Fruit fly (Drosophila melanogaster) whole organism, embryonic: ENCODE results near the gene CG12608.

Source experiments
- Antp ChIP-seq: fragments of 200-800 bp; sonication (Bioruptor generic); optimal IDR thresholded peaks from 3 replicates; lab custom pipeline; 2016; ENCODE audit warnings: missing biosample characterization, missing genetic modification characterization
- B-H2 ChIP-seq: fragments of 200-800 bp; sonication (Bioruptor generic); optimal IDR thresholded peaks from 2 replicates; lab custom pipeline; 2018; ENCODE audit warnings: missing biosample characterization, mild to moderate bottlenecking, missing genetic modification characterization
- BEAF-32 ChIP-seq: fragments of 200-800 bp; sonication (Bioruptor generic); optimal IDR thresholded peaks from 3 replicates; lab custom pipeline; 2017; ENCODE audit warnings: missing biosample characterization, missing genetic modification characterization, mild to moderate bottlenecking, moderate library complexity, missing genetic modification reagents
- CG11398 ChIP-seq: fragments of 200-800 bp; sonication (Bioruptor generic); optimal IDR thresholded peaks from 2 replicates; lab custom pipeline; 2016; ENCODE audit warnings: missing biosample characterization, missing genetic modification characterization
- CG12659 ChIP-seq: fragments of 200-800 bp; sonication (Bioruptor generic); optimal IDR thresholded peaks from 3 replicates; lab custom pipeline; 2017; ENCODE audit warnings: mild to moderate bottlenecking, missing biosample characterization, missing genetic modification reagents, missing genetic modification characterization
- CG13624 ChIP-seq: fragments of 200-800 bp; sonication (Bioruptor generic); optimal IDR thresholded peaks from 2 replicates; lab custom pipeline; 2016; ENCODE audit warnings: missing biosample characterization, missing genetic modification characterization
- CG14014 ChIP-seq: fragments of 200-800 bp; sonication (Bioruptor generic); IDR thresholded peaks from 2 replicates; pipeline ENCODE4 v1.3.6; 2022; ENCODE audit warnings: missing biosample characterization, missing genetic modification characterization
- CG14050 ChIP-seq: fragments of 200-800 bp; sonication (Bioruptor generic); IDR thresholded peaks from 3 replicates; pipeline ENCODE4 v1.3.6; 2022; ENCODE audit warnings: missing biosample characterization, missing genetic modification characterization
- CG16813 ChIP-seq: fragments of 200-800 bp; sonication (Bioruptor generic); IDR thresholded peaks from 3 replicates; pipeline ENCODE4 v1.3.6; 2022; ENCODE audit warnings: missing biosample characterization, missing genetic modification characterization; ENCODE audit not compliant: partially characterized antibody
- CG17186 ChIP-seq: fragments of 200-800 bp; sonication (Bioruptor generic); optimal IDR thresholded peaks from 3 replicates; lab custom pipeline; 2017; ENCODE audit warnings: missing biosample characterization, missing genetic modification reagents, missing genetic modification characterization
- CG18764 ChIP-seq: fragments of 200-800 bp; sonication (Bioruptor generic); optimal IDR thresholded peaks from 3 replicates; lab custom pipeline; 2016; ENCODE audit warnings: missing biosample characterization, missing genetic modification characterization
- CG2116 ChIP-seq: fragments of 200-800 bp; sonication (Bioruptor generic); optimal IDR thresholded peaks from 3 replicates; lab custom pipeline; 2018; ENCODE audit warnings: missing biosample characterization, mild to moderate bottlenecking, missing genetic modification characterization
- CG3163 ChIP-seq: fragments of 200-800 bp; sonication (Bioruptor generic); optimal IDR thresholded peaks from 3 replicates; lab custom pipeline; 2016; ENCODE audit warnings: missing biosample characterization, missing genetic modification characterization
- CG3407 ChIP-seq: fragments of 200-800 bp; sonication (Bioruptor generic); optimal IDR thresholded peaks from 2 replicates; lab custom pipeline; 2018; ENCODE audit warnings: missing biosample characterization, mild to moderate bottlenecking, missing genetic modification characterization
- CG4820 ChIP-seq: fragments of 200-800 bp; sonication (Bioruptor generic); optimal IDR thresholded peaks from 3 replicates; lab custom pipeline; 2016; ENCODE audit warnings: missing biosample characterization, missing genetic modification characterization
- CG5245 ChIP-seq: fragments of 200-800 bp; sonication (Bioruptor generic); optimal IDR thresholded peaks from 3 replicates; lab custom pipeline; 2016; ENCODE audit warnings: missing biosample characterization, missing genetic modification characterization
- CG8359 ChIP-seq: fragments of 200-800 bp; sonication (Bioruptor generic); optimal IDR thresholded peaks from 2 replicates; lab custom pipeline; 2017; ENCODE audit warnings: missing biosample characterization, mild to moderate bottlenecking, missing genetic modification characterization, borderline replicate concordance
- CG8388 ChIP-seq: fragments of 200-800 bp; sonication (Bioruptor generic); optimal IDR thresholded peaks from 2 replicates; lab custom pipeline; 2019; ENCODE audit warnings: missing biosample characterization, mild to moderate bottlenecking, missing genetic modification characterization, moderate library complexity
- CG9609 ChIP-seq: fragments of 200-800 bp; sonication (Bioruptor generic); optimal IDR thresholded peaks from 3 replicates; lab custom pipeline; 2016; ENCODE audit warnings: missing biosample characterization, missing genetic modification characterization
- D ChIP-seq, 2 experiments: fragments of 200-800 bp in 1 of 2; fragments of >200 bp in 1 of 2; sonication (Bioruptor generic) in 1 of 2; optimal IDR thresholded peaks; 2 replicates in 1 of 2; 3 replicates in 1 of 2; lab custom pipeline; 2017; ENCODE audit warnings: mild to moderate bottlenecking in 1 of 2, missing biosample characterization in 1 of 2, missing genetic modification characterization in 1 of 2, missing genetic modification reagents in 1 of 2
- Dip3 ChIP-seq: fragments of 200-800 bp; sonication (Bioruptor generic); optimal IDR thresholded peaks from 3 replicates; lab custom pipeline; 2016; ENCODE audit warnings: missing biosample characterization, missing genetic modification characterization
- Dp ChIP-seq: fragments of 200-800 bp; sonication (Bioruptor generic); optimal IDR thresholded peaks from 2 replicates; lab custom pipeline; 2018; ENCODE audit warnings: missing biosample characterization, mild to moderate bottlenecking, missing genetic modification characterization, moderate library complexity
- Fer1 ChIP-seq: fragments of 200-800 bp; sonication (Bioruptor generic); optimal IDR thresholded peaks from 2 replicates; lab custom pipeline; 2017; ENCODE audit warnings: missing biosample characterization, mild to moderate bottlenecking, missing genetic modification characterization
- H15 ChIP-seq: fragments of 200-800 bp; sonication (Bioruptor generic); IDR thresholded peaks from 3 replicates; pipeline ENCODE4 v1.3.6; 2022; ENCODE audit warnings: missing biosample characterization, missing genetic modification characterization
- HLHmδ ChIP-seq: fragments of 200-800 bp; sonication (Bioruptor generic); optimal IDR thresholded peaks from 2 replicates; lab custom pipeline; 2018; ENCODE audit warnings: missing biosample characterization, mild to moderate bottlenecking, missing genetic modification characterization, moderate library complexity
- Hr39 ChIP-seq: fragments of >200 bp; optimal IDR thresholded peaks from 2 replicates; lab custom pipeline; 2017
- Hr51 ChIP-seq, 2 experiments: fragments of 200-800 bp; sonication (Bioruptor generic); optimal IDR thresholded peaks; 2 replicates in 1 of 2; 3 replicates in 1 of 2; lab custom pipeline; 2016 to 2018; ENCODE audit warnings: missing biosample characterization in 2 of 2, missing genetic modification characterization in 2 of 2, mild to moderate bottlenecking in 1 of 2, moderate library complexity in 1 of 2
- Meics ChIP-seq: fragments of 200-800 bp; sonication (Bioruptor generic); optimal IDR thresholded peaks from 2 replicates; lab custom pipeline; 2017; ENCODE audit warnings: missing biosample characterization, mild to moderate bottlenecking, missing genetic modification characterization
- NC2α ChIP-seq: fragments of 200-800 bp; sonication (Bioruptor generic); optimal IDR thresholded peaks from 2 replicates; lab custom pipeline; 2016; ENCODE audit warnings: missing biosample characterization, missing genetic modification characterization
- Oaz ChIP-seq: fragments of 200-800 bp; sonication (Bioruptor generic); IDR thresholded peaks from 2 replicates; pipeline ENCODE4 v1.3.6; 2022; ENCODE audit warnings: missing biosample characterization, missing genetic modification characterization
- Opbp ChIP-seq: fragments of 200-800 bp; sonication (Bioruptor generic); IDR thresholded peaks from 3 replicates; pipeline ENCODE4 v1.3.6; 2022; ENCODE audit warnings: missing biosample characterization, missing genetic modification characterization; ENCODE audit not compliant: partially characterized antibody
- bowl ChIP-seq: fragments of 200-800 bp; sonication (Bioruptor generic); IDR thresholded peaks from 2 replicates; pipeline ENCODE4 v1.3.6; 2022; ENCODE audit warnings: missing biosample characterization, missing genetic modification characterization
- cg ChIP-seq: fragments of 200-800 bp; sonication (Bioruptor generic); optimal IDR thresholded peaks from 3 replicates; lab custom pipeline; 2019; ENCODE audit warnings: missing biosample characterization, mild to moderate bottlenecking, missing genetic modification characterization, moderate library complexity
- ci ChIP-seq: fragments of 200-800 bp; sonication (Bioruptor generic); IDR thresholded peaks from 3 replicates; pipeline ENCODE4 v1.3.6; 2022; ENCODE audit warnings: missing biosample characterization, missing genetic modification characterization
- dimm ChIP-seq: fragments of 200-800 bp; sonication (Bioruptor generic); IDR thresholded peaks from 2 replicates; pipeline ENCODE4 v1.3.6; 2022; ENCODE audit warnings: missing biosample characterization, missing genetic modification characterization
- gcm ChIP-seq: fragments of 200-800 bp; sonication (Bioruptor generic); optimal IDR thresholded peaks from 2 replicates; lab custom pipeline; 2019; ENCODE audit warnings: missing biosample characterization, mild to moderate bottlenecking, missing genetic modification characterization, moderate library complexity
- gsb ChIP-seq: fragments of 200-800 bp; sonication (Bioruptor generic); IDR thresholded peaks from 2 replicates; pipeline ENCODE4 v1.3.6; 2022; ENCODE audit warnings: missing biosample characterization, missing genetic modification characterization
- hbn ChIP-seq: fragments of 200-800 bp; sonication (Bioruptor generic); IDR thresholded peaks from 2 replicates; pipeline ENCODE4 v1.3.6; 2022; ENCODE audit warnings: missing biosample characterization, missing genetic modification characterization; ENCODE audit not compliant: partially characterized antibody
- jumu ChIP-seq: fragments of 200-800 bp; sonication (Bioruptor generic); optimal IDR thresholded peaks from 3 replicates; lab custom pipeline; 2016; ENCODE audit warnings: missing biosample characterization, missing genetic modification characterization
- kah ChIP-seq: fragments of 200-800 bp; sonication (Bioruptor generic); optimal IDR thresholded peaks from 2 replicates; lab custom pipeline; 2018; ENCODE audit warnings: missing biosample characterization, mild to moderate bottlenecking, missing genetic modification characterization
- nerfin-2 ChIP-seq: fragments of 200-800 bp; sonication (Bioruptor generic); IDR thresholded peaks from 2 replicates; pipeline ENCODE4 v1.3.6; 2022; ENCODE audit warnings: missing biosample characterization, missing genetic modification characterization; ENCODE audit not compliant: partially characterized antibody
- pan ChIP-seq, 4 experiments: fragments of >200 bp in 3 of 4; fragments of 200-800 bp in 1 of 4; sonication (Bioruptor generic) in 1 of 4; optimal IDR thresholded peaks in 3 of 4; IDR thresholded peaks in 1 of 4; 2 replicates each; pipeline versions ENCODE4 v1.3.6 to Lab custom; 2017 to 2022; ENCODE audit warnings: missing biosample characterization in 2 of 4, missing genetic modification characterization in 2 of 4, mixed read lengths in 1 of 4
- pfk ChIP-seq: fragments of 200-800 bp; sonication (Bioruptor generic); optimal IDR thresholded peaks from 2 replicates; lab custom pipeline; 2018; ENCODE audit warnings: missing biosample characterization, mild to moderate bottlenecking, missing genetic modification characterization, moderate library complexity
- schlank ChIP-seq: fragments of 200-800 bp; sonication (Bioruptor generic); optimal IDR thresholded peaks from 2 replicates; lab custom pipeline; 2018; ENCODE audit warnings: missing biosample characterization, mild to moderate bottlenecking, missing genetic modification characterization
- slbo ChIP-seq: fragments of 200-800 bp; sonication (Bioruptor generic); IDR thresholded peaks from 2 replicates; pipeline ENCODE4 v1.3.6; 2022; ENCODE audit warnings: missing biosample characterization, missing genetic modification characterization
- tup ChIP-seq: fragments of 200-800 bp; sonication (Bioruptor generic); optimal IDR thresholded peaks from 2 replicates; lab custom pipeline; 2016; ENCODE audit warnings: missing biosample characterization, mild to moderate bottlenecking, missing genetic modification characterization, moderate library complexity
- vfl ChIP-seq: fragments of 200-800 bp; sonication (Bioruptor generic); optimal IDR thresholded peaks from 2 replicates; lab custom pipeline; 2016; ENCODE audit warnings: missing biosample characterization, missing genetic modification characterization

CG12608 gene

DNA sequence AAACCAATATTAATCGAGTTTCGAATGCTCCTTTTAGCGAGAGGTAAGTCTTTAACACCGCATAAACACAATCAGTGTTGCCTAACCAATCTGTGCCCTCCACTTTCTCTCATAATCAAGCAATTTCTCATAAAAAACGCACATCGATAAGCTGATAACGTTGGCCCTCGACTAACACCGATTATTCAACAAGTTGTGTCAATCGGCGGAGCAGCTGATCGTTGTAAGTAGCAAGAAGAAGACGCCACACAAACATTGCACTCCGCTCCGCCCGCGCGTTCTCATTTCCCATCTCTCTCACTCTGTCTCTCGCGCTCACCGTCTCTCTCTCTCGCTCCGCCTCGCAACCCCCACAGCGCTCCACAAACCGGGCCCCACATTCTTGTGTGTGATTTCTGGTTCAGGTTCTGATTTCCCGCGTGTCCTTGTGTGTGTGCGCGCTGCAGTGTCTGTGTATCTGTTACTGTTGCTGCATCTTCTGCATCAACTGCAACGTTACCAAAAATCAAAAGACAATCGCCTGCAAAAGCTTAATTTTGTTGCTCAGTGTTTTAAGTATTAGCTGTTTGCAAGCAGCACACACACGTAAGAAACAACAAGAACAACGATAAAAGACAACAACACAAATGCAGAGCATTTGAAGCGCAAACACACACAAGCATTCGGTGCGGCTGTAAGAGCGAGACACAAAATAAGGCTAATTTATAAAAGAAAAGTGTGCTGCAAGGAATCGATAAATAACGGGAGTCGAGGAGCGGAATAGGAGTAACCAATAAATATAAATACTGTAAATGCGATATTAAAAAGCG, 11.2 kb downstream of the CG12608 start, which contains the start of the genes CG9114 and HDAC6 (continued):
- peak; percentile 72; the same call in 2 of the 3 replicates for TF ChIP-seq Opbp (GFP tag; lab: Robert Waterston, UW)
- TF ChIP-seq cg (GFP tag; lab: Kevin White, UChicago): peak; percentile 89
- TF ChIP-seq Dp (GFP tag; lab: Kevin White, UChicago): peak; percentile 74
- TF ChIP-seq CG9609 (GFP tag; lab: Kevin White, UChicago): no peak
- TF ChIP-seq hbn (GFP tag; lab: Robert Waterston, UW): peak; percentile 80
- no peak for TF ChIP-seq Fer1 (GFP tag; lab: Kevin White, UChicago)
- TF ChIP-seq NC2α (GFP tag; lab: Kevin White, UChicago): no peak
- peak; percentile 6 for TF ChIP-seq CG8388 (GFP tag; lab: Kevin White, UChicago)
- TF ChIP-seq Hr39 (lab: Kevin White, UChicago): no peak
- TF ChIP-seq dimm (GFP tag; lab: Robert Waterston, UW): no peak
- TF ChIP-seq HLHmδ (GFP tag; lab: Kevin White, UChicago): peak; percentile 7
- no peak for TF ChIP-seq CG18764 (GFP tag; lab: Kevin White, UChicago)
- TF ChIP-seq CG8359: no peak
- TF ChIP-seq CG4820 (GFP tag; lab: Kevin White, UChicago): no peak
- TF ChIP-seq B-H2 (GFP tag; lab: Kevin White, UChicago): no peak
- peak; percentile 15 for TF ChIP-seq CG13624 (GFP tag; lab: Kevin White, UChicago)
- TF ChIP-seq kah: peak; percentile 81
- TF ChIP-seq schlank (tag; lab: Kevin White, UChicago): no peak
- TF ChIP-seq slbo (GFP tag; lab: Robert Waterston, UW): no peak; the same call in 1 of the 2 replicates
- peak; percentile 92 for TF ChIP-seq nerfin-2 (GFP tag; lab: Robert Waterston, UW)
- no peak for TF ChIP-seq D (optimal IDR thresholded peaks at IDR 0.05; lab: Kevin White, UChicago)
- no peak for TF ChIP-seq D (GFP tag; optimal IDR thresholded peaks at IDR 0.05; lab: Kevin White, UChicago)
- TF ChIP-seq CG11398 (GFP tag; lab: Kevin White, UChicago): no peak
- peak; percentile 2 for TF ChIP-seq Antp
- no peak for TF ChIP-seq tup
- peak; percentile 49 for TF ChIP-seq gcm
- peak; percentile 31 for TF ChIP-seq CG12659
- TF ChIP-seq bowl (GFP tag; lab: Robert Waterston, UW): no peak
- no peak for TF ChIP-seq gsb (GFP tag; lab: Robert Waterston, UW)
- no peak for TF ChIP-seq Oaz (GFP tag; lab: Robert Waterston, UW)
- TF ChIP-seq H15 (GFP tag; lab: Robert Waterston, UW): no peak
- TF ChIP-seq CG3163 (GFP tag; lab: Kevin White, UChicago): no peak
- TF ChIP-seq vfl (GFP tag; lab: Kevin White, UChicago): no peak
- peak; percentile 83 for TF ChIP-seq BEAF-32 (GFP tag; lab: Kevin White, UChicago)
- TF ChIP-seq CG14014 (GFP tag; lab: Robert Waterston, UW): no peak
- TF ChIP-seq Meics: peak; percentile 27
- TF ChIP-seq Dip3: no peak
- TF ChIP-seq CG17186 (GFP tag; lab: Kevin White, UChicago): peak; percentile 11
- TF ChIP-seq CG3407 (GFP tag; lab: Kevin White, UChicago): no peak
- TF ChIP-seq jumu: no peak
- no peak for TF ChIP-seq CG14050 (GFP tag; lab: Robert Waterston, UW)
- no peak for TF ChIP-seq pan (optimal IDR thresholded peaks at IDR 0.05; lab: Kevin White, UChicago)
- TF ChIP-seq pan (GFP tag; optimal IDR thresholded peaks at IDR 0.05 in 1 of 2, IDR thresholded peaks at IDR 0.05 in 1 of 2): no peak
- peak; percentile 85 for TF ChIP-seq CG16813 (GFP tag; lab: Robert Waterston, UW)
- no peak for TF ChIP-seq Hr51 (GFP tag; optimal IDR thresholded peaks at IDR 0.05; lab: Kevin White, UChicago)
- no peak for TF ChIP-seq CG5245 (GFP tag; lab: Kevin White, UChicago)
- no peak for TF ChIP-seq pfk
- peak; percentile 77 for TF ChIP-seq CG2116 (GFP tag; lab: Kevin White, UChicago)
- TF ChIP-seq ci (GFP tag; lab: Robert Waterston, UW): peak; percentile 64
